Worm (Caenorhabditis elegans): ENCODE measurements around the gene R10E11.6.

The R10E11.6 gene

ce11 chrIII:9780254-9780653 lies 2.6 kb upstream of the R10E11.6 start, which contains the start of gene sqv-3:
sqv-3 (minus strand) TSS chrIII:9780354.
- TF ChIP-seq dsc-1 (tag; optimal IDR thresholded peaks at IDR 0.05), result peak; percentile 39
- TF ChIP-seq C16A3.4 (tag; optimal IDR thresholded peaks at IDR 0.05), result no peak
- no peak for TF ChIP-seq efl-1 (optimal IDR thresholded peaks at IDR 0.05)
- TF ChIP-seq efl-1 (GFP tag; optimal IDR thresholded peaks at IDR 0.05 in 1 of 2), result peak in 1 of 2 experiments; percentile 74

ce11 chrIII:9780665-9781304 lies 2.0 kb upstream of the R10E11.6 start, which contains the start of gene vha-1:
vha-1 (plus strand) TSS chrIII:9781254.
- no peak for TF ChIP-seq tlp-1 (tag; optimal IDR thresholded peaks at IDR 0.05)
- no peak for TF ChIP-seq nhr-12 (tag; optimal IDR thresholded peaks at IDR 0.05)
- TF ChIP-seq alr-1 (tag; optimal IDR thresholded peaks at IDR 0.05; ENCODE audit: borderline replicate concordance), result no peak
- TF ChIP-seq fkh-8 (tag; optimal IDR thresholded peaks at IDR 0.05), result peak; percentile 77
- no peak for TF ChIP-seq pax-3 (tag; optimal IDR thresholded peaks at IDR 0.05)
- TF ChIP-seq lin-15B (tag; optimal IDR thresholded peaks at IDR 0.05), result peak; percentile 95
- TF ChIP-seq mab-9 (GFP tag; IDR thresholded peaks at IDR 0.05), result no peak
- no peak for TF ChIP-seq nhr-11 (tag; optimal IDR thresholded peaks at IDR 0.05)
- no peak for TF ChIP-seq mef-2 (tag; optimal IDR thresholded peaks at IDR 0.05)
- TF ChIP-seq lin-39 (tag; optimal IDR thresholded peaks at IDR 0.05), result no peak
- peak; percentile 55 for TF ChIP-seq unc-86 (tag; optimal IDR thresholded peaks at IDR 0.05)
- TF ChIP-seq sup-37 (GFP tag; optimal IDR thresholded peaks at IDR 0.05), result no peak
- peak; percentile 34 for TF ChIP-seq lir-3 (tag; optimal IDR thresholded peaks at IDR 0.05; ENCODE audit: poor library complexity)
- no peak for TF ChIP-seq pag-3 (tag; optimal IDR thresholded peaks at IDR 0.05; ENCODE audit: borderline replicate concordance, insufficient read depth)
- TF ChIP-seq efl-3 (GFP tag; optimal IDR thresholded peaks at IDR 0.05), result no peak
- peak; percentile 73 for TF ChIP-seq unc-130 (tag; optimal IDR thresholded peaks at IDR 0.05)
- TF ChIP-seq C34B4.2 (tag; optimal IDR thresholded peaks at IDR 0.05), result no peak
- no peak for TF ChIP-seq nhr-84 (tag; optimal IDR thresholded peaks at IDR 0.05)
- TF ChIP-seq snu-23 (GFP tag; optimal IDR thresholded peaks at IDR 0.05), result peak; percentile 94
- peak; percentile 90 for TF ChIP-seq nhr-71 (tag; optimal IDR thresholded peaks at IDR 0.05)
- peak; percentile 73 for TF ChIP-seq rnt-1 (tag; optimal IDR thresholded peaks at IDR 0.05)
- peak; percentile 73 for TF ChIP-seq isw-1 (GFP tag; IDR thresholded peaks at IDR 0.05)
- peak; percentile 67 for TF ChIP-seq xbp-1 (tag; optimal IDR thresholded peaks at IDR 0.05)
- TF ChIP-seq nhr-90 (tag; optimal IDR thresholded peaks at IDR 0.05; ENCODE audit: poor library complexity), result peak; percentile 71
- TF ChIP-seq nhr-47 (tag; optimal IDR thresholded peaks at IDR 0.05), result peak; percentile 78
- TF ChIP-seq lin-13 (GFP tag; optimal IDR thresholded peaks at IDR 0.05), result peak; percentile 83
- TF ChIP-seq fos-1 (tag; optimal IDR thresholded peaks at IDR 0.05), result peak; percentile 61
- TF ChIP-seq ces-1 (GFP tag; optimal IDR thresholded peaks at IDR 0.05), result no peak
- TF ChIP-seq nhr-19 (GFP tag; conservative IDR thresholded peaks at IDR 0.05), result peak; percentile 53
- TF ChIP-seq hlh-4 (tag; optimal IDR thresholded peaks at IDR 0.05), result no peak
- TF ChIP-seq lin-14 (GFP tag; optimal IDR thresholded peaks at IDR 0.05), result peak; percentile 93
- peak; percentile 74 to 95 (median 83) for TF ChIP-seq ceh-82 (tag; optimal IDR thresholded peaks at IDR 0.05)
- no peak for TF ChIP-seq fkh-4 (tag; optimal IDR thresholded peaks at IDR 0.05; ENCODE audit: borderline replicate concordance)
- TF ChIP-seq lin-35 (GFP tag; optimal IDR thresholded peaks at IDR 0.05), result peak; percentile 88 to 91
- no peak for TF ChIP-seq zip-4 (GFP tag; optimal IDR thresholded peaks at IDR 0.05)
- no peak for TF ChIP-seq pqm-1 (tag; optimal IDR thresholded peaks at IDR 0.05)
- TF ChIP-seq nhr-77 (tag; optimal IDR thresholded peaks at IDR 0.05), result peak; percentile 90
- TF ChIP-seq lsy-2 (tag; optimal IDR thresholded peaks at IDR 0.05), result peak; percentile 86 to 97
- TF ChIP-seq ztf-11 (tag; optimal IDR thresholded peaks at IDR 0.05), result peak in 1 of 2 experiments; percentile 18
- peak; percentile 91 for TF ChIP-seq skn-1 (tag; optimal IDR thresholded peaks at IDR 0.05)
- TF ChIP-seq swsn-7 (tag; optimal IDR thresholded peaks at IDR 0.05), result peak; percentile 73
- peak in 1 of 2 experiments; percentile 81 for TF ChIP-seq mdl-1 (tag; optimal IDR thresholded peaks at IDR 0.05)
- peak; percentile 76 to 82 (median 80) for TF ChIP-seq dpl-1 (GFP tag; optimal IDR thresholded peaks at IDR 0.05)
- TF ChIP-seq aha-1 (tag; optimal IDR thresholded peaks at IDR 0.05), result no peak
- peak; percentile 88 for TF ChIP-seq nhr-20 (tag; optimal IDR thresholded peaks at IDR 0.05)
- TF ChIP-seq ceh-88 (GFP tag; IDR thresholded peaks at IDR 0.05), result no peak; the same call in 1 of the 2 replicates
